Fruit fly (Drosophila melanogaster) whole organism, adult: Measurements from ENCODE around the gene CG17207.

Experiments
- CG1620 ChIP-seq: fragments of 200-800 bp; sonication (Bioruptor generic); optimal IDR thresholded peaks from 2 replicates; lab custom pipeline; 2016; ENCODE audit warnings: missing biosample characterization, missing genetic modification characterization
- toe ChIP-seq: fragments of 200-800 bp; sonication (Bioruptor generic); optimal IDR thresholded peaks from 2 replicates; lab custom pipeline; 2016; ENCODE audit warnings: missing biosample characterization, missing genetic modification characterization

DNA sequence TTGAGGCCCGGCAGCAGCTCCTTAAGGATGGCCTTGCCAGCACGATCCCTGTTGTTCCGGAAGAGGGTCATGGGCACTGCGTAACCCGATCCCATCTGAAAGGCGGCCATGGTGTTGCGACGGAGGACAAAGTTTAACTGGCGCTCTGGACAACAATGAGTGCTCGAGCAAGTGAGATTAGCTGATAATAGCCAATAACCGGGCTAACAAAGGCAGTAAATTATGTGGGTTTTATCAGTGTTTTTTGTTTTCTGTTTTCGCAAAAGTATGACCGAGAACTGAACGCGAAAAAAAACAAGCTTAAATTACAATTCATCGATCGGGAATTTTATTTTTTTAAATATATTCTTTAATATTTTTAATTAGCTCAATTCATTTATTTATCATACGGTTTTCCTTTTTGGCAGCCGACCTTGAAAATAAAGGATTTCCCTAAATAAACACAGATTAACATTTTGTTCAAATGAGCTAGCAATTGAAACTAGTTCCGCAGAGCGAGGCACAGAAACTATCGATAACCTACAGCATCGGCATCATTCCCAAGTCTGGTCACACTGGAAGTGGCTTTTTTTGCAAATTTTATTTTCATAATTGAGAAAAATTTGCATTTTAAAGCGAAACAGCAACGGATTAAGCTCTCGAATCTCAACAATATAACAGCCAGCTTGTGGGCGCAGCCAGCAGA is 25.5 kb downstream of the CG17207 start, which contains the start of the genes Dip-C and pps:
- TF ChIP-seq toe (GFP tag; lab: Kevin White, UChicago) = no peak
- TF ChIP-seq CG1620 (GFP tag; lab: Kevin White, UChicago) = no peak
